Worm (Caenorhabditis elegans) whole organism, L4 larva: Measurements from ENCODE around the gene H01M10.2.
A peak's percentile ranks its signal among the peaks of the same experiment; 100 is the strongest.

Source experiments
- F44E2.7 ChIP-seq: fragments of 200-800 bp; sonication (Bioruptor generic); IDR thresholded peaks from 2 replicates; pipeline ENCODE4 v2.1.2; 2022; ENCODE audit warnings: missing genetic modification characterization, missing compliant biosample characterization
- R02D3.7 ChIP-seq: fragments of 150-350 bp; sonication (generic microtip); optimal IDR thresholded peaks from 3 replicates; lab custom pipeline; 2014; ENCODE audit warnings: missing biosample characterization, missing genetic modification characterization
- T20F7.1 ChIP-seq: fragments of 200-800 bp; sonication (Bioruptor generic); optimal IDR thresholded peaks from 2 replicates; lab custom pipeline; 2018; ENCODE audit warnings: mild to moderate bottlenecking, missing genetic modification characterization, missing compliant biosample characterization
- T26A8.4 ChIP-seq: fragments of 200-800 bp; sonication (Bioruptor generic); IDR thresholded peaks from 2 replicates; pipeline ENCODE4 v1.3.6; 2022; ENCODE audit warnings: missing genetic modification characterization, missing compliant biosample characterization
- Y105C5A.15 ChIP-seq: fragments of 200-800 bp; sonication (Bioruptor generic); IDR thresholded peaks from 2 replicates; pipeline ENCODE4 v1.3.6; 2022; ENCODE audit warnings: missing genetic modification characterization, missing compliant biosample characterization
- ZK337.2 ChIP-seq: fragments of 200-800 bp; sonication (Bioruptor generic); IDR thresholded peaks from 2 replicates; pipeline ENCODE4 v1.3.6; 2022; ENCODE audit warnings: missing genetic modification reagents, missing genetic modification characterization, missing compliant biosample characterization
- ZK546.5 ChIP-seq, 2 experiments: sonication (generic microtip); optimal IDR thresholded peaks; 2 replicates each; lab custom pipeline; 2017; ENCODE audit warnings: missing biosample characterization in 2 of 2, missing genetic modification characterization in 2 of 2
- aha-1 ChIP-seq: fragments of 150-350 bp; peaks from one replicate; lab custom pipeline; 2014; ENCODE audit warnings: missing biosample characterization, missing genetic modification characterization
- ama-1 ChIP-seq: fragments of 150-350 bp; optimal IDR thresholded peaks from 2 replicates; lab custom pipeline; 2014; ENCODE audit warnings: inconsistent platforms, mixed read lengths
- arid-1 ChIP-seq: fragments of 200-800 bp; sonication (Bioruptor generic); conservative IDR thresholded peaks from 2 replicates; pipeline ENCODE4 v1.3.6; 2022; ENCODE audit warnings: missing genetic modification reagents, missing genetic modification characterization, missing compliant biosample characterization
- ceh-28 ChIP-seq: fragments of 150-350 bp; optimal IDR thresholded peaks from 2 replicates; lab custom pipeline; 2014; ENCODE audit warnings: missing biosample characterization, missing genetic modification reagents, missing genetic modification characterization
- ceh-82 ChIP-seq: sonication (generic microtip); optimal IDR thresholded peaks from 2 replicates; lab custom pipeline; 2017; ENCODE audit warnings: missing biosample characterization, missing genetic modification characterization
- ces-1 ChIP-seq: fragments of 150-350 bp; sonication (generic microtip); optimal IDR thresholded peaks from 4 replicates; lab custom pipeline; 2014; ENCODE audit warnings: missing biosample characterization, missing genetic modification reagents, missing genetic modification characterization
- cey-2 ChIP-seq: sonication (generic microtip); optimal IDR thresholded peaks from 3 replicates; lab custom pipeline; 2017; ENCODE audit warnings: missing genetic modification characterization, mild to moderate bottlenecking, missing compliant biosample characterization, antibody characterized with exemption, borderline replicate concordance; ENCODE audit not compliant: insufficient read depth
- ctbp-1 ChIP-seq: fragments of 200-800 bp; sonication (Bioruptor generic); IDR thresholded peaks from 2 replicates; pipeline ENCODE4 v1.3.6; 2022; ENCODE audit warnings: missing genetic modification reagents, missing genetic modification characterization, missing compliant biosample characterization
- daf-12 ChIP-seq: fragments of 150-350 bp; optimal IDR thresholded peaks from 2 replicates; lab custom pipeline; 2014; ENCODE audit warnings: missing biosample characterization, missing genetic modification reagents, missing genetic modification characterization
- daf-19 ChIP-seq: fragments of 200-800 bp; sonication (Bioruptor generic); conservative IDR thresholded peaks from 2 replicates; pipeline ENCODE4 v1.3.6; 2022; ENCODE audit warnings: missing genetic modification characterization, missing compliant biosample characterization
- daf-8 ChIP-seq: fragments of 200-800 bp; sonication (Bioruptor generic); IDR thresholded peaks from 2 replicates; pipeline ENCODE4 v1.3.6; 2022; ENCODE audit warnings: missing genetic modification characterization, missing compliant biosample characterization
- dmd-6 ChIP-seq: fragments of 200-800 bp; sonication (Bioruptor generic); IDR thresholded peaks from 2 replicates; pipeline ENCODE4 v1.3.6; 2022; ENCODE audit warnings: missing genetic modification reagents, missing genetic modification characterization, missing compliant biosample characterization
- dmd-8 ChIP-seq: fragments of 200-800 bp; sonication (Bioruptor generic); IDR thresholded peaks from 2 replicates; pipeline ENCODE4 v1.3.6; 2022; ENCODE audit warnings: missing genetic modification characterization, missing compliant biosample characterization
- gei-8 ChIP-seq: fragments of 200-800 bp; sonication (Bioruptor generic); optimal IDR thresholded peaks from 2 replicates; lab custom pipeline; 2018; ENCODE audit warnings: mild to moderate bottlenecking, missing genetic modification characterization, missing compliant biosample characterization
- hmg-1.1 ChIP-seq: fragments of 200-800 bp; sonication (Bioruptor generic); IDR thresholded peaks from 2 replicates; pipeline ENCODE4 v1.3.6; 2022; ENCODE audit warnings: missing genetic modification reagents, missing genetic modification characterization, missing compliant biosample characterization
- jun-1 ChIP-seq: fragments of 150-350 bp; optimal IDR thresholded peaks from 2 replicates; lab custom pipeline; 2014; ENCODE audit warnings: missing biosample characterization, missing genetic modification reagents, missing genetic modification characterization
- lim-7 ChIP-seq: fragments of 200-800 bp; sonication (Bioruptor generic); IDR thresholded peaks from 2 replicates; pipeline ENCODE4 v1.3.6; 2022; ENCODE audit warnings: missing genetic modification characterization, missing compliant biosample characterization
- lin-1 ChIP-seq: fragments of 200-800 bp; sonication (Bioruptor generic); IDR thresholded peaks from 2 replicates; pipeline ENCODE4 v1.3.6; 2022; ENCODE audit warnings: missing genetic modification reagents, missing genetic modification characterization, missing compliant biosample characterization
- lin-15B ChIP-seq: fragments of 150-350 bp; sonication (generic microtip); optimal IDR thresholded peaks from 3 replicates; lab custom pipeline; 2014; ENCODE audit warnings: missing biosample characterization, missing genetic modification characterization
- lin-38 ChIP-seq: fragments of 200-800 bp; sonication (Bioruptor generic); IDR thresholded peaks from 2 replicates; pipeline ENCODE4 v1.3.6; 2022; ENCODE audit warnings: missing genetic modification reagents, missing genetic modification characterization, missing compliant biosample characterization
- lin-39 ChIP-seq: fragments of 150-350 bp; optimal IDR thresholded peaks from 2 replicates; lab custom pipeline; 2014; ENCODE audit warnings: missing biosample characterization, missing genetic modification reagents, missing genetic modification characterization
- madf-5 ChIP-seq, 2 experiments: fragments of 200-800 bp; sonication (Bioruptor generic); IDR thresholded peaks; 2 replicates each; pipeline ENCODE4 v1.3.6; 2022; ENCODE audit warnings: missing compliant biosample characterization in 2 of 2, missing genetic modification characterization in 2 of 2
- mep-1 ChIP-seq: fragments of 150-350 bp; sonication (generic microtip); optimal IDR thresholded peaks from 3 replicates; lab custom pipeline; 2014; ENCODE audit warnings: missing biosample characterization, missing genetic modification characterization
- mxl-2 ChIP-seq: fragments of 200-800 bp; sonication (Bioruptor generic); conservative IDR thresholded peaks from 2 replicates; pipeline ENCODE4 v1.3.6; 2022; ENCODE audit warnings: missing genetic modification reagents, missing genetic modification characterization, missing compliant biosample characterization
- nhr-10 ChIP-seq: fragments of 150-350 bp; optimal IDR thresholded peaks from 2 replicates; lab custom pipeline; 2014; ENCODE audit warnings: missing biosample characterization, missing genetic modification characterization
- nhr-102 ChIP-seq: sonication (generic microtip); optimal IDR thresholded peaks from 2 replicates; lab custom pipeline; 2016; ENCODE audit warnings: mild to moderate bottlenecking, missing genetic modification characterization, moderate library complexity, missing compliant biosample characterization
- nhr-111 ChIP-seq: fragments of 200-800 bp; sonication (Bioruptor generic); optimal IDR thresholded peaks from 2 replicates; lab custom pipeline; 2018; ENCODE audit warnings: mild to moderate bottlenecking, missing genetic modification characterization, missing compliant biosample characterization
- nhr-237 ChIP-seq: sonication (generic microtip); optimal IDR thresholded peaks from 2 replicates; lab custom pipeline; 2017; ENCODE audit warnings: missing biosample characterization, missing genetic modification characterization
- nhr-25 ChIP-seq: sonication (generic microtip); optimal IDR thresholded peaks from 2 replicates; lab custom pipeline; 2017; ENCODE audit warnings: missing genetic modification characterization, mild to moderate bottlenecking, missing compliant biosample characterization, antibody characterized with exemption, moderate library complexity, borderline replicate concordance; ENCODE audit not compliant: insufficient read depth
- nhr-41 ChIP-seq: fragments of 200-800 bp; sonication (Bioruptor generic); IDR thresholded peaks from 2 replicates; pipeline ENCODE4 v1.3.6; 2022; ENCODE audit warnings: missing genetic modification reagents, missing genetic modification characterization, missing compliant biosample characterization
- nhr-48 ChIP-seq: sonication (generic microtip); optimal IDR thresholded peaks from 2 replicates; lab custom pipeline; 2016; ENCODE audit warnings: mild to moderate bottlenecking, missing genetic modification characterization, missing compliant biosample characterization
- nhr-6 ChIP-seq: fragments of 150-350 bp; optimal IDR thresholded peaks from 2 replicates; lab custom pipeline; 2014; ENCODE audit warnings: missing biosample characterization, missing genetic modification characterization
- nhr-77 ChIP-seq: fragments of 150-350 bp; optimal IDR thresholded peaks from 2 replicates; lab custom pipeline; 2014; ENCODE audit warnings: missing biosample characterization, missing genetic modification characterization
- php-3 ChIP-seq: fragments of 200-800 bp; sonication (Bioruptor generic); IDR thresholded peaks from 2 replicates; pipeline ENCODE4 v1.3.6; 2022; ENCODE audit warnings: missing genetic modification reagents, missing genetic modification characterization, missing compliant biosample characterization
- set-16 ChIP-seq: fragments of 200-800 bp; sonication (Bioruptor generic); IDR thresholded peaks from 2 replicates; pipeline ENCODE4 v1.3.6; 2022; ENCODE audit warnings: missing genetic modification reagents, missing genetic modification characterization, missing compliant biosample characterization
- skn-1 ChIP-seq: fragments of 150-350 bp; optimal IDR thresholded peaks from 2 replicates; lab custom pipeline; 2014; ENCODE audit warnings: missing biosample characterization, missing genetic modification characterization
- snpc-1.2 ChIP-seq: fragments of 200-800 bp; sonication (Bioruptor generic); IDR thresholded peaks from 2 replicates; pipeline ENCODE4 v1.3.6; 2022; ENCODE audit warnings: missing genetic modification reagents, missing genetic modification characterization, missing compliant biosample characterization
- snpc-4 ChIP-seq: fragments of 150-350 bp; optimal IDR thresholded peaks from 2 replicates; lab custom pipeline; 2014; ENCODE audit warnings: missing biosample characterization, missing genetic modification characterization
- spr-1 ChIP-seq: sonication (generic microtip); optimal IDR thresholded peaks from 2 replicates; lab custom pipeline; 2016; ENCODE audit warnings: mild to moderate bottlenecking, missing genetic modification characterization, missing compliant biosample characterization
- spr-3 ChIP-seq: fragments of 200-800 bp; sonication (Bioruptor generic); optimal IDR thresholded peaks from 2 replicates; lab custom pipeline; 2018; ENCODE audit warnings: mild to moderate bottlenecking, missing genetic modification characterization, missing compliant biosample characterization
- unc-130 ChIP-seq: sonication (generic microtip); optimal IDR thresholded peaks from 2 replicates; lab custom pipeline; 2016; ENCODE audit warnings: missing genetic modification reagents, missing genetic modification characterization, missing compliant biosample characterization
- zag-1 ChIP-seq: fragments of 150-350 bp; optimal IDR thresholded peaks from 2 replicates; lab custom pipeline; 2014; ENCODE audit warnings: missing biosample characterization, missing genetic modification characterization
- zfp-2 ChIP-seq: sonication (generic microtip); optimal IDR thresholded peaks from 2 replicates; lab custom pipeline; 2016; ENCODE audit warnings: mild to moderate bottlenecking, missing genetic modification characterization, missing compliant biosample characterization
- zfp-3 ChIP-seq: fragments of 200-800 bp; sonication (Bioruptor generic); conservative IDR thresholded peaks from 2 replicates; pipeline ENCODE4 v1.3.6; 2022; ENCODE audit warnings: missing genetic modification reagents, missing genetic modification characterization, missing compliant biosample characterization
- zip-2 ChIP-seq: fragments of 150-350 bp; optimal IDR thresholded peaks from 2 replicates; lab custom pipeline; 2014; ENCODE audit warnings: missing biosample characterization, missing genetic modification characterization

Gene H01M10.2

ce11 chrX:2591586-2592000, 6.0 kb upstream of the H01M10.2 start:
- TF ChIP-seq ama-1 (lab: Kevin White, UChicago), result no peak
- no peak for TF ChIP-seq lin-39 (tag; lab: Kevin White, UChicago)
- no peak for TF ChIP-seq nhr-77 (tag; lab: Kevin White, UChicago)
- 0 out of 2 replicates have a peak, but pooled peaks have one; percentile 49 for TF ChIP-seq T26A8.4 (GFP tag; lab: Robert Waterston, UW)
- no peak for TF ChIP-seq daf-12 (tag; lab: Kevin White, UChicago)
- TF ChIP-seq unc-130 (GFP tag; lab: Kevin White, UChicago), result no peak
- no peak for TF ChIP-seq zag-1 (tag; lab: Kevin White, UChicago)
- TF ChIP-seq nhr-41, result no peak
- no peak for TF ChIP-seq cey-2
- no peak for TF ChIP-seq nhr-111 (GFP tag; lab: Kevin White, UChicago)
- peak; percentile 36 for TF ChIP-seq dmd-6 (GFP tag; lab: Robert Waterston, UW)
- TF ChIP-seq dmd-8 (GFP tag; lab: Robert Waterston, UW), result no peak
- TF ChIP-seq zfp-2, result no peak
- TF ChIP-seq mep-1, result peak; percentile 71
- no peak for TF ChIP-seq zfp-3 (GFP tag; lab: Robert Waterston, UW)
- no peak for TF ChIP-seq nhr-237
- TF ChIP-seq spr-1 (tag; lab: Kevin White, UChicago), result no peak
- TF ChIP-seq ZK546.5 (tag; optimal IDR thresholded peaks at IDR 0.05; lab: Kevin White, UChicago), result no peak
- TF ChIP-seq jun-1 (tag; lab: Kevin White, UChicago), result no peak
- TF ChIP-seq nhr-10 (tag; lab: Kevin White, UChicago), result no peak
- peak; percentile 85 for TF ChIP-seq aha-1 (tag; lab: Kevin White, UChicago)
- no peak for TF ChIP-seq snpc-4 (tag; lab: Kevin White, UChicago)
- no peak for TF ChIP-seq skn-1
- no peak for TF ChIP-seq ZK337.2
- peak; percentile 10 for TF ChIP-seq gei-8
- 0 out of 2 replicates have a peak, but pooled peaks have one; percentile 35 for TF ChIP-seq mxl-2
- TF ChIP-seq nhr-6, result no peak
- no peak for TF ChIP-seq ctbp-1 (GFP tag; lab: Robert Waterston, UW)
- TF ChIP-seq lin-1 (GFP tag; lab: Robert Waterston, UW), result no peak
- no peak for TF ChIP-seq ceh-28 (tag; lab: Kevin White, UChicago)
- TF ChIP-seq nhr-25 (tag; lab: Kevin White, UChicago), result peak; percentile 88
- no peak; the same call in 1 of the 2 replicates for TF ChIP-seq set-16
- no peak for TF ChIP-seq ces-1 (GFP tag; lab: Kevin White, UChicago)
- TF ChIP-seq daf-19 (GFP tag; lab: Robert Waterston, UW), result no peak
- no peak for TF ChIP-seq lin-38 (GFP tag; lab: Robert Waterston, UW)
- 0 out of 2 replicates have a peak, but pooled peaks have one; percentile 26 for TF ChIP-seq arid-1 (GFP tag; lab: Robert Waterston, UW)
- TF ChIP-seq nhr-48, result peak; percentile 29
- TF ChIP-seq daf-8 (GFP tag; lab: Robert Waterston, UW), result no peak
- TF ChIP-seq lin-15B, result no peak
- no peak for TF ChIP-seq nhr-102 (tag; lab: Kevin White, UChicago)
- TF ChIP-seq T20F7.1, result no peak
- TF ChIP-seq hmg-1.1 (GFP tag; lab: Robert Waterston, UW), result 0 out of 2 replicates have a peak, but pooled peaks have one; percentile 27
- TF ChIP-seq ceh-82 (tag; lab: Kevin White, UChicago), result no peak
- TF ChIP-seq php-3 (GFP tag; lab: Robert Waterston, UW), result no peak
- no peak for TF ChIP-seq Y105C5A.15
- TF ChIP-seq R02D3.7, result no peak
- no peak for TF ChIP-seq spr-3 (GFP tag; lab: Kevin White, UChicago)
- TF ChIP-seq madf-5 (GFP tag; IDR thresholded peaks at IDR 0.05; lab: Robert Waterston, UW), result 0 out of 4 replicates have a peak, but pooled peaks of 1 of the 2 experiments have one; percentile 26
- TF ChIP-seq F44E2.7, result no peak
- TF ChIP-seq snpc-1.2 (GFP tag; lab: Robert Waterston, UW), result no peak
- no peak for TF ChIP-seq lim-7 (GFP tag; lab: Robert Waterston, UW)
- TF ChIP-seq zip-2 (tag; lab: Kevin White, UChicago), result no peak
